Worm (Caenorhabditis elegans) whole organism, L3 larva: Measurements from ENCODE around the gene ZC262.13.

Experiments
- R02D3.7 ChIP-seq: fragments of 150-350 bp; optimal IDR thresholded peaks from 2 replicates; lab custom pipeline; 2014; ENCODE audit warnings: missing biosample characterization, missing genetic modification characterization
- ZK546.5 ChIP-seq: sonication (generic microtip); optimal IDR thresholded peaks from 2 replicates; lab custom pipeline; 2017; ENCODE audit warnings: missing biosample characterization, missing genetic modification characterization
- ama-1 ChIP-seq: fragments of 150-350 bp; optimal IDR thresholded peaks from 2 replicates; lab custom pipeline; 2018
- ceh-16 ChIP-seq: sonication (generic microtip); optimal IDR thresholded peaks from 2 replicates; lab custom pipeline; 2017; ENCODE audit warnings: missing biosample characterization, missing genetic modification characterization
- ceh-28 ChIP-seq: fragments of 150-350 bp; optimal IDR thresholded peaks from 2 replicates; lab custom pipeline; 2014; ENCODE audit warnings: missing biosample characterization, missing genetic modification reagents, missing genetic modification characterization
- ceh-82 ChIP-seq: fragments of 150-350 bp; optimal IDR thresholded peaks from 2 replicates; lab custom pipeline; 2014; ENCODE audit warnings: missing biosample characterization, missing genetic modification characterization
- ceh-9 ChIP-seq: sonication (generic microtip); optimal IDR thresholded peaks from 2 replicates; lab custom pipeline; 2018; ENCODE audit warnings: missing biosample characterization, missing genetic modification characterization
- daf-12 ChIP-seq: fragments of 150-350 bp; optimal IDR thresholded peaks from 2 replicates; lab custom pipeline; 2014; ENCODE audit warnings: missing biosample characterization, missing genetic modification reagents, missing genetic modification characterization
- egl-27 ChIP-seq: sonication (generic microtip); optimal IDR thresholded peaks from 4 replicates; lab custom pipeline; 2017; ENCODE audit warnings: missing biosample characterization, missing genetic modification reagents, missing genetic modification characterization
- egl-5 ChIP-seq: fragments of 150-350 bp; optimal IDR thresholded peaks from 2 replicates; lab custom pipeline; 2017; ENCODE audit warnings: missing biosample characterization, missing genetic modification reagents, missing genetic modification characterization, inconsistent platforms
- elt-1 ChIP-seq: fragments of 150-350 bp; optimal IDR thresholded peaks from 2 replicates; lab custom pipeline; 2014; ENCODE audit warnings: missing biosample characterization, missing genetic modification characterization
- elt-2 ChIP-seq: sonication (generic microtip); optimal IDR thresholded peaks from 2 replicates; lab custom pipeline; 2016; ENCODE audit warnings: missing genetic modification reagents, mild to moderate bottlenecking, missing genetic modification characterization, missing compliant biosample characterization
- fkh-10 ChIP-seq: sonication (generic microtip); optimal IDR thresholded peaks from 2 replicates; lab custom pipeline; 2017; ENCODE audit warnings: missing biosample characterization, missing genetic modification reagents, missing genetic modification characterization
- fkh-2 ChIP-seq: fragments of 150-350 bp; optimal IDR thresholded peaks from 2 replicates; lab custom pipeline; 2014; ENCODE audit warnings: missing biosample characterization, missing genetic modification reagents, missing genetic modification characterization
- fos-1 ChIP-seq: fragments of 150-350 bp; optimal IDR thresholded peaks from 2 replicates; lab custom pipeline; 2014; ENCODE audit warnings: missing biosample characterization, missing genetic modification characterization
- hmg-11 ChIP-seq: sonication (generic microtip); optimal IDR thresholded peaks from 2 replicates; lab custom pipeline; 2016; ENCODE audit warnings: missing genetic modification characterization, missing compliant biosample characterization
- jun-1 ChIP-seq: fragments of 150-350 bp; optimal IDR thresholded peaks from 2 replicates; lab custom pipeline; 2014; ENCODE audit warnings: missing biosample characterization, missing genetic modification reagents, missing genetic modification characterization
- lin-39 ChIP-seq: fragments of 150-350 bp; optimal IDR thresholded peaks from 2 replicates; lab custom pipeline; 2018; ENCODE audit warnings: missing biosample characterization, missing genetic modification reagents, missing genetic modification characterization
- lsy-12 ChIP-seq: sonication (generic microtip); optimal IDR thresholded peaks from 2 replicates; lab custom pipeline; 2016; ENCODE audit warnings: mild to moderate bottlenecking, missing genetic modification characterization, missing compliant biosample characterization
- mdl-1 ChIP-seq: fragments of 150-350 bp; optimal IDR thresholded peaks from 2 replicates; lab custom pipeline; 2014; ENCODE audit warnings: missing biosample characterization, missing genetic modification characterization
- nfya-1 ChIP-seq: sonication (generic microtip); optimal IDR thresholded peaks from 2 replicates; lab custom pipeline; 2017; ENCODE audit warnings: missing genetic modification characterization, mild to moderate bottlenecking, missing compliant biosample characterization, antibody characterized with exemption, moderate library complexity; ENCODE audit not compliant: insufficient read depth
- nhr-11 ChIP-seq: fragments of 150-350 bp; optimal IDR thresholded peaks from 2 replicates; lab custom pipeline; 2014; ENCODE audit warnings: missing biosample characterization, missing genetic modification characterization
- nhr-12 ChIP-seq: fragments of 150-350 bp; optimal IDR thresholded peaks from 2 replicates; lab custom pipeline; 2014; ENCODE audit warnings: missing biosample characterization, missing genetic modification characterization
- nhr-237 ChIP-seq: fragments of 150-350 bp; optimal IDR thresholded peaks from 2 replicates; lab custom pipeline; 2014; ENCODE audit warnings: missing biosample characterization, missing genetic modification characterization
- nhr-25 ChIP-seq: sonication (generic microtip); optimal IDR thresholded peaks from 2 replicates; lab custom pipeline; 2017; ENCODE audit warnings: missing biosample characterization, missing genetic modification characterization
- nhr-43 ChIP-seq: sonication (generic microtip); optimal IDR thresholded peaks from 2 replicates; lab custom pipeline; 2016; ENCODE audit warnings: mild to moderate bottlenecking, missing genetic modification characterization, missing compliant biosample characterization; ENCODE audit not compliant: poor library complexity, severe bottlenecking
- nhr-67 ChIP-seq: fragments of 150-350 bp; optimal IDR thresholded peaks from 2 replicates; lab custom pipeline; 2014; ENCODE audit warnings: missing biosample characterization, missing genetic modification characterization
- nhr-77 ChIP-seq: fragments of 150-350 bp; optimal IDR thresholded peaks from 2 replicates; lab custom pipeline; 2014; ENCODE audit warnings: missing biosample characterization, missing genetic modification characterization
- pha-4 ChIP-seq: fragments of 150-350 bp; optimal IDR thresholded peaks from 2 replicates; lab custom pipeline; 2014; ENCODE audit warnings: missing biosample characterization, missing genetic modification reagents, missing genetic modification characterization
- pqm-1 ChIP-seq: fragments of 150-350 bp; optimal IDR thresholded peaks from 2 replicates; lab custom pipeline; 2017; ENCODE audit warnings: missing biosample characterization, missing genetic modification characterization, inconsistent platforms
- sea-2 ChIP-seq: fragments of 150-350 bp; sonication (generic microtip); optimal IDR thresholded peaks from 4 replicates; lab custom pipeline; 2014; ENCODE audit warnings: missing biosample characterization, missing genetic modification reagents, missing genetic modification characterization
- skn-1 ChIP-seq: fragments of 150-350 bp; optimal IDR thresholded peaks from 2 replicates; lab custom pipeline; 2014; ENCODE audit warnings: missing biosample characterization, missing genetic modification characterization
- snpc-4 ChIP-seq: fragments of 150-350 bp; optimal IDR thresholded peaks from 2 replicates; lab custom pipeline; 2014; ENCODE audit warnings: missing biosample characterization, missing genetic modification characterization
- unc-39 ChIP-seq: sonication (generic microtip); optimal IDR thresholded peaks from 4 replicates; lab custom pipeline; 2017; ENCODE audit warnings: missing biosample characterization, missing genetic modification characterization
- unc-62 ChIP-seq: fragments of 150-350 bp; sonication (generic microtip); optimal IDR thresholded peaks from 4 replicates; lab custom pipeline; 2014; ENCODE audit warnings: missing biosample characterization, missing genetic modification reagents, missing genetic modification characterization
- ztf-4 ChIP-seq: fragments of 150-350 bp; optimal IDR thresholded peaks from 2 replicates; lab custom pipeline; 2014; ENCODE audit warnings: missing biosample characterization, missing genetic modification characterization

Gene ZC262.13

ce11 chrIII:8363253-8364061 is 37.4 kb downstream of the ZC262.13 start, which contains the start of gene R05D3.3:
Gene R05D3.3, plus strand, starts transcription at chrIII:8364011.
- TF ChIP-seq ama-1 (lab: Kevin White, UChicago): no peak
- TF ChIP-seq R02D3.7 (tag; lab: Kevin White, UChicago): no peak
- TF ChIP-seq ceh-28 (tag; lab: Kevin White, UChicago): no peak
- TF ChIP-seq skn-1 (tag; lab: Kevin White, UChicago): no peak
- TF ChIP-seq nhr-12: no peak
- no peak for TF ChIP-seq egl-5 (tag; lab: Kevin White, UChicago)
- no peak for TF ChIP-seq jun-1 (tag; lab: Kevin White, UChicago)
- TF ChIP-seq pqm-1 (tag; lab: Kevin White, UChicago): no peak
- no peak for TF ChIP-seq nfya-1 (tag; lab: Kevin White, UChicago)

ce11 chrIII:8368619-8369018 is 42.6 kb downstream of the ZC262.13 start, which contains the start of gene R05D3.9:
Gene R05D3.9, minus strand, starts transcription at chrIII:8368719.
- no peak for TF ChIP-seq unc-62 (GFP tag; lab: Kevin White, UChicago)
- peak; percentile 15 for TF ChIP-seq nhr-25
- TF ChIP-seq pha-4 (tag; lab: Kevin White, UChicago): no peak
- TF ChIP-seq nhr-77 (tag; lab: Kevin White, UChicago): no peak
- TF ChIP-seq ZK546.5 (tag; lab: Kevin White, UChicago): no peak
- TF ChIP-seq ceh-28 (tag; lab: Kevin White, UChicago): no peak
- TF ChIP-seq, all 47 proteins: peak for 1

ce11 chrIII:8369172-8369571 is 43.2 kb downstream of the ZC262.13 start:
- no peak for TF ChIP-seq nfya-1 (tag; lab: Kevin White, UChicago)
- TF ChIP-seq jun-1 (tag; lab: Kevin White, UChicago): no peak
- TF ChIP-seq ceh-16 (tag; lab: Kevin White, UChicago): no peak
- TF ChIP-seq lin-39: no peak
- TF ChIP-seq fos-1 (tag; lab: Kevin White, UChicago): no peak
- no peak for TF ChIP-seq egl-5 (tag; lab: Kevin White, UChicago)

ce11 chrIII:8370188-8370587 is 44.2 kb downstream of the ZC262.13 start:
- TF ChIP-seq ama-1 (lab: Kevin White, UChicago) (no peak), egl-5 (tag; lab: Kevin White, UChicago) (no peak), ceh-16 (tag; lab: Kevin White, UChicago) (no peak), R02D3.7 (tag; lab: Kevin White, UChicago) (no peak), nfya-1 (tag; lab: Kevin White, UChicago) (no peak), nhr-11 (tag; lab: Kevin White, UChicago) (no peak), nhr-67 (tag; lab: Kevin White, UChicago) (no peak), daf-12 (tag; lab: Kevin White, UChicago) (no peak), jun-1 (tag; lab: Kevin White, UChicago) (no peak), nhr-12 (no peak), skn-1 (tag; lab: Kevin White, UChicago) (no peak), nhr-77 (tag; lab: Kevin White, UChicago) (no peak), unc-39 (tag; lab: Kevin White, UChicago) (no peak), lin-39 (no peak), nhr-237 (tag; lab: Kevin White, UChicago) (no peak), pha-4 (tag; lab: Kevin White, UChicago) (no peak), egl-27 (tag; lab: Kevin White, UChicago) (no peak)

- TF ChIP-seq sea-2 (GFP tag; lab: Kevin White, UChicago) (no peak), lsy-12 (no peak), snpc-4 (tag; lab: Kevin White, UChicago) (peak; percentile 19), ceh-82 (tag; lab: Kevin White, UChicago) (no peak), nhr-43 (tag; lab: Kevin White, UChicago) (no peak), ceh-16 (tag; lab: Kevin White, UChicago) (no peak), unc-39 (tag; lab: Kevin White, UChicago) (no peak), pqm-1 (tag; lab: Kevin White, UChicago) (peak; percentile 14), nfya-1 (tag; lab: Kevin White, UChicago) (peak; percentile 88), nhr-77 (tag; lab: Kevin White, UChicago) (no peak), ceh-28 (tag; lab: Kevin White, UChicago) (no peak), ZK546.5 (tag; lab: Kevin White, UChicago) (no peak), skn-1 (tag; lab: Kevin White, UChicago) (no peak), elt-1 (tag; lab: Kevin White, UChicago) (peak; percentile 70), hmg-11 (tag; lab: Kevin White, UChicago) (peak; percentile 17), unc-62 (GFP tag; lab: Kevin White, UChicago) (no peak), daf-12 (tag; lab: Kevin White, UChicago) (no peak), mdl-1 (tag; lab: Kevin White, UChicago) (peak; percentile 55), fkh-2 (no peak), ceh-9 (no peak), pha-4 (tag; lab: Kevin White, UChicago) (peak; percentile 2), fos-1 (tag; lab: Kevin White, UChicago) (no peak), fkh-10 (no peak), nhr-67 (tag; lab: Kevin White, UChicago) (no peak), R02D3.7 (tag; lab: Kevin White, UChicago) (no peak), elt-2 (peak; percentile 85), nhr-11 (tag; lab: Kevin White, UChicago) (no peak), jun-1 (tag; lab: Kevin White, UChicago) (peak; percentile 6), egl-5 (tag; lab: Kevin White, UChicago) (peak; percentile 59), nhr-12 (no peak), nhr-25 (no peak), ztf-4 (no peak), lin-39 (no peak)
Observed at ce11 chrIII:8370846-8371257, 44.8 kb downstream of the ZC262.13 start.
